Worm (Caenorhabditis elegans) whole organism, young adult: ENCODE data around the gene clec-263.

ENCODE experiments used
- F49E8.2 ChIP-seq: sonication (generic microtip); optimal IDR thresholded peaks from 3 replicates; lab custom pipeline; 2017; ENCODE audit warnings: missing genetic modification characterization, mild to moderate bottlenecking, missing compliant biosample characterization, antibody characterized with exemption, moderate library complexity; ENCODE audit not compliant: insufficient read depth
- attf-3 ChIP-seq: fragments of 200-800 bp; sonication (Bioruptor generic); conservative IDR thresholded peaks from 2 replicates; pipeline ENCODE4 v1.3.6; 2022; ENCODE audit warnings: missing genetic modification reagents, missing genetic modification characterization, missing compliant biosample characterization
- lag-1 ChIP-seq: fragments of 200-800 bp; sonication (Bioruptor generic); IDR thresholded peaks from 2 replicates; pipeline ENCODE4 v1.3.6; 2022; ENCODE audit warnings: missing genetic modification reagents, missing genetic modification characterization, missing compliant biosample characterization
- let-607 ChIP-seq, 2 experiments: fragments of 200-800 bp in 1 of 2; sonication (Bioruptor generic) in 1 of 2; sonication (generic microtip) in 1 of 2; optimal IDR thresholded peaks; 2 replicates each; lab custom pipeline; 2016 to 2018; ENCODE audit warnings: mild to moderate bottlenecking in 2 of 2, missing compliant biosample characterization in 2 of 2, missing genetic modification characterization in 2 of 2, moderate library complexity in 2 of 2, missing genotype in 1 of 2

DNA sequence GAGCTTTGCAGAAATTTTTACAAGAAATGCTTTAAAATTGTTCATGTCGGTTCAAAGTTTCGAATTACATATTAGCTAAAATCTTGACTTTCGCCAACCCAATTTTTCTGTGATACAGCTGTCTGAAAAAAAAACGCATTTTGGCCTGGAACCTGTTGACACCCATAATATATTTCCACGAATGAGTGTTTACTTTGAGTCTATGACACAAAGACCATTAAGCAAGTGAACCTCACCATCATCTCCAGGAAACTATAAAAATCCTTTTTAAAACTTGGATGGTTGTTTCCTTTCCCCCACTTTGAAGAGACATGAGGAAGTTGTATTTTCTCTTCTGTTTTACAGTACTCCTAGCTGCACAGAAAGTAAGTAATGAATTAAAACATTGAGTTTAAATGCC is at the start of gene clec-263:
- TF ChIP-seq let-607 (tag; optimal IDR thresholded peaks at IDR 0.05; lab: Kevin White, UChicago) (no peak), F49E8.2 (tag; lab: Kevin White, UChicago) (no peak), attf-3 (GFP tag; lab: Robert Waterston, UW) (no peak), lag-1 (GFP tag; lab: Robert Waterston, UW) (no peak)
